Worm (Caenorhabditis elegans) whole organism, young adult: Measurements from ENCODE around the gene T03D8.6.

Source experiments
- F37B4.10 ChIP-seq: fragments of 200-800 bp; sonication (Bioruptor generic); IDR thresholded peaks from 2 replicates; pipeline ENCODE4 v1.3.6; 2022; ENCODE audit warnings: missing genetic modification characterization, missing compliant biosample characterization
- atf-7 ChIP-seq: sonication (generic microtip); optimal IDR thresholded peaks from 2 replicates; lab custom pipeline; 2017; ENCODE audit warnings: mild to moderate bottlenecking, missing genetic modification characterization, missing compliant biosample characterization
- dpl-1 ChIP-seq: fragments of 150-350 bp; optimal IDR thresholded peaks from 2 replicates; lab custom pipeline; 2014; ENCODE audit warnings: missing biosample characterization, missing genetic modification reagents, missing genetic modification characterization
- egrh-3 ChIP-seq: fragments of 200-800 bp; sonication (Bioruptor generic); IDR thresholded peaks from 2 replicates; pipeline ENCODE4 v1.3.6; 2022; ENCODE audit warnings: missing genetic modification reagents, missing genetic modification characterization, missing compliant biosample characterization
- rec-8 ChIP-seq, 2 experiments: sonication (generic microtip); optimal IDR thresholded peaks; 2 replicates each; lab custom pipeline; 2016; ENCODE audit warnings: mild to moderate bottlenecking in 2 of 2, missing genetic modification characterization in 2 of 2, missing genetic modification reagents in 2 of 2, missing genotype in 2 of 2, missing biosample characterization in 1 of 2, missing compliant biosample characterization in 1 of 2, moderate library complexity in 1 of 2
- snpc-4 ChIP-seq, 5 experiments: fragments of 150-350 bp in 1 of 5; sonication (generic microtip) in 4 of 5; optimal IDR thresholded peaks; 2 replicates each; lab custom pipeline; 2014 to 2018; ENCODE audit warnings: missing genetic modification characterization in 5 of 5, missing biosample characterization in 3 of 5, antibody characterized with exemption in 2 of 5, mild to moderate bottlenecking in 2 of 5, missing compliant biosample characterization in 2 of 5, missing genotype in 2 of 5, moderate library complexity in 2 of 5, missing genetic modification reagents in 1 of 5
- tbx-9 ChIP-seq: sonication (generic microtip); optimal IDR thresholded peaks from 2 replicates; lab custom pipeline; 2016; ENCODE audit warnings: borderline replicate concordance, missing genetic modification characterization, inconsistent platforms, missing compliant biosample characterization
- unc-62 ChIP-seq: fragments of 150-350 bp; optimal IDR thresholded peaks from 2 replicates; lab custom pipeline; 2014; ENCODE audit warnings: missing biosample characterization, missing genetic modification reagents, missing genetic modification characterization
- ztf-18 ChIP-seq: sonication (generic microtip); optimal IDR thresholded peaks from 2 replicates; lab custom pipeline; 2016; ENCODE audit warnings: missing genotype, mild to moderate bottlenecking, missing genetic modification characterization, missing compliant biosample characterization

ce11 chrV:20770846-20771245 lies 49.3 kb downstream of the T03D8.6 start:
- no peak for TF ChIP-seq unc-62
- TF ChIP-seq dpl-1 (GFP tag; lab: Kevin White, UChicago), result no peak
- no peak for TF ChIP-seq tbx-9
- TF ChIP-seq F37B4.10 (GFP tag; lab: Robert Waterston, UW), result no peak
- no peak for TF ChIP-seq egrh-3 (GFP tag; lab: Robert Waterston, UW)
- no peak for TF ChIP-seq ztf-18 (tag; lab: Kevin White, UChicago)
- TF ChIP-seq rec-8 (tag; optimal IDR thresholded peaks at IDR 0.05; lab: Kevin White, UChicago), result no peak
- TF ChIP-seq snpc-4 (GFP tag; optimal IDR thresholded peaks at IDR 0.05; lab: Kevin White, UChicago), result no peak
- no peak for TF ChIP-seq snpc-4 (tag; optimal IDR thresholded peaks at IDR 0.05; lab: Kevin White, UChicago)
- TF ChIP-seq atf-7, result no peak
